Worm (Caenorhabditis elegans): ENCODE measurements around the gene srh-27.

srh-27 gene

DNA sequence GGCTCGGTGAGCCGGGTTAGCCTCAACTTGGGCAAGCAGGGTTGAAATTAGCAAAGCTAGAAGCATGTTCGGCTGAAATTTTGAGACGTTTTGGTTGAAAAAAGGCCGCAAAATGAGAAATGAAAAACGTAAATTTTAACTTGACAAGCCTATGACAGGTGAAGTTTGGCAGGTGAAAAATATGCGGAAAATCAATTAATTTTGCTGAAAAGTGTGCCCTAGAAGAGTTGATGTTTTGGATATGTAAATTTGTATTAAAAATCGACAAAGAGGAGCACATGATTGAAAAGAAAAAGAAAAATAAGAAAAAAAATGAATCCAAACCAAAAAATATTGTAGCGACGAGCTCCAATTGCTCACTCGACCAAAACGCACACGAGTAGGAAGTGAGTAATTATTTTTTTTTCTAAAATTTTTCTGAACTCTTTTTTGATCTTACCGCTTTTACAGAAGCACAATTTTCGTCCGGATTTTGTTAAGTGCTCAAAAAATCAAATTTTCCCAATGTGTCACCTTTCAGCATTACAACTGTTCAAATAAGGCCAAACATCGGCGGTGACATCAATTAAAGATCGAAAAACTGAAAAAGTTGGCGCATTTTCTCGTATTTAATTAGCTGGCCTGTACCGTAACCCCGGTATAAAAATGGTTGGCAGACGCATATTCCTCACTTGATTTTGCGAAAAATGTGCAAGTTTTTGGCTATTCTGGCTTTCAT, 23.0 kb downstream of the srh-27 start, which contains the start of the genes F15A4.5 and phat-8:
F15A4.5 (minus strand) TSS at position 101 of the 718 bp plus-strand sequence.
phat-8 (plus strand) TSS at position 668 of the 718 bp plus-strand sequence.
- TF ChIP-seq hlh-12 (tag; optimal IDR thresholded peaks at IDR 0.05): no peak
- no peak for TF ChIP-seq mxl-1 (tag; optimal IDR thresholded peaks at IDR 0.05)

DNA sequence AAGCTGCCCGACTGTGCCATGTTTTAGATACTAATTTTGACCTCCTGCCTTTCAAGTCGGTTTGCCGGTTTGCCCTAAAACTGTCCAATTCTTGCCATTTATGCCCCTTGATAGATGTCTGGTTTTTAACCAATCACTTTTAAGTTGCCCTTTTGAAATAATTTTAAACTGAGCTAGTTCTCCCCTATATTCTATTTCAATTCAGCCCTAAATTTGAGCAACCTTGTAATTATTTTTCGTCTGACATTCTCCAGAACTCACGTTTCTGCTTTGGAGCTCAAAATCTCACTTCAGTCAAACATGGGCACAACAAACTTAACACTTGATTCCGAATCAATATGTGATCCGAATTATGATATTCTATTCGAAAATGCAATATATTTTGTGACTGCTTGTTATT, 25.1 kb downstream of the srh-27 start, which contains the start of gene srg-17:
srg-17 (plus strand) TSS at position 301 of the 400 bp plus-strand sequence.
- TF ChIP-seq athp-1 (tag; optimal IDR thresholded peaks at IDR 0.05) (no peak), ztf-25 (GFP tag; IDR thresholded peaks at IDR 0.05) (no peak), sdz-38 (tag; optimal IDR thresholded peaks at IDR 0.05) (no peak)

DNA sequence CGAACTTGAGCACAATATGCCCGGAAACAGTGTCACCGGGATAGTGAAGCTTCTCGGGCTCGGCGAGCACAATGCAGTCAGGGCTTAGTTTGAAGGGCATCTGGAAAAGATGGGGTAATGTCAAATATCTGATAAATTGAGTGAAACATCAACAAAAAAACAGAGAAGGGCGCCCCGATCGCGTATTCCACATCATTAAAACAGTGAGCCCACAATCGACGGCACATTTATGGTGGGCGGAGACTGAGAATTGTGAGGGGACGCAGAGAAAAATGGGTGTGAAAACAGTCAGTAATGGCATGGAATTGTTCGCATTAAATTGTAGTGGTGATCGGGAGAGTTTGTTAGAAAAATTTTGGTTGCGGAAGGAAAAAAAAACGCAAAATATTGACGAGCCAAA, 32.5 kb downstream of the srh-27 start, which contains the start of gene arrd-9:
arrd-9 (minus strand) TSS at position 101 of the 400 bp plus-strand sequence.
- TF ChIP-seq egrh-3 (GFP tag; IDR thresholded peaks at IDR 0.05) (no peak), attf-3 (GFP tag; conservative IDR thresholded peaks at IDR 0.05) (no peak), madf-6 (GFP tag; IDR thresholded peaks at IDR 0.05) (no peak), tbp1 (GFP tag; optimal IDR thresholded peaks at IDR 0.05) (no peak), pha-4 (tag; optimal IDR thresholded peaks at IDR 0.05) (no peak), sdz-38 (tag; optimal IDR thresholded peaks at IDR 0.05) (no peak), F57A8.1 (GFP tag; optimal IDR thresholded peaks at IDR 0.05) (no peak), snpc-3.4 (tag; optimal IDR thresholded peaks at IDR 0.05) (no peak)

DNA sequence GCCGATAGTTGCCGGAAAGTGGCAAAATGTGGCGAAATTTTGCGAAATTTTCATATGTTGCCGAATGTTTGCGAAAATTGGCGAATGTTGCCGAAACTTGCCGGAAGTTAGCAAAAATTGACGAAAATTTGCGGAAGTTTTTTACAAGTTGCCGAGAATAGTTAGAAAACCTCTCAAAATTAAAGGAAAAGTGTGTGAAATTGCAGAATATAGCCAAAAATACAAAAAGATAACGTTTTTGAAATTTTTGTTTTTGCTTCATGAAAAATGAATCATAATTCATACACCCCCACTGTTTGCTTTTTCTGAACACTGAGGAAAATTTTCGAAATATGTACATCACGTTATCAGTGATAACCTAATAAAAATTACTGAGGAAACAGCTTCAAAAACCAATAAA, 33.3 kb downstream of the srh-27 start:
- TF ChIP-seq T07F8.4 (tag; optimal IDR thresholded peaks at IDR 0.05) (no peak), let-607 (tag; optimal IDR thresholded peaks at IDR 0.05) (no peak), F10E7.11 (tag; optimal IDR thresholded peaks at IDR 0.05) (no peak), let-526 (GFP tag; IDR thresholded peaks at IDR 0.05) (no peak), F39B2.1 (GFP tag; IDR thresholded peaks at IDR 0.05) (no peak), madf-6 (GFP tag; IDR thresholded peaks at IDR 0.05) (no peak), tbp1 (GFP tag; optimal IDR thresholded peaks at IDR 0.05) (no peak), efl-1 (GFP tag; optimal IDR thresholded peaks at IDR 0.05) (no peak), sptf-2 (GFP tag; optimal IDR thresholded peaks at IDR 0.05) (no peak), attf-5 (GFP tag; optimal IDR thresholded peaks at IDR 0.05) (no peak), die-1 (tag; optimal IDR thresholded peaks at IDR 0.05) (no peak), nhr-90 (tag; optimal IDR thresholded peaks at IDR 0.05) (no peak), ztf-3 (GFP tag; optimal IDR thresholded peaks at IDR 0.05) (no peak), snpc-3.4 (tag; optimal IDR thresholded peaks at IDR 0.05) (no peak), xnd-1 (tag; optimal IDR thresholded peaks at IDR 0.05) (no peak), ccch-3 (GFP tag; optimal IDR thresholded peaks at IDR 0.05) (no peak), ztf-26 (tag; optimal IDR thresholded peaks at IDR 0.05) (no peak), Y53G8AR.9 (GFP tag; conservative IDR thresholded peaks at IDR 0.05) (no peak), B0336.3 (GFP tag; IDR thresholded peaks at IDR 0.05) (no peak)

DNA sequence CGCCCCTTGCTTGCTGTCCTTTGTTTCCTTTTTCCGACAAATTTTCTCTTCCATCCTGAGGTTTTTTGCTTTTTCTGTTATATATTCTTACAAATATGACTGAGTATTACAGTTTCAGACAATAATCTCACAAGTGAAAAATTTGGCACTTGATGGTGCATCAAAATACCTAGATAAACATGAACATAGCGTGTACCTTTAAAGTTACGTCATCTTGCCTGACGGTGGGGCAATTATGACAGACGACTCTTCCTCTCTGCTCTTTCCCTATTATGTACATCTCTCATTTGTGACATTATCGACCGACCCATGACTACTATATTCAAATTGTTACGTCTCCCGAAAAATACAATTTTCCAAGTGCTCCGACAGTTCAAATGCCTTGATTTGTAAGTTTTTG, 34.3 kb downstream of the srh-27 start, which contains the start of gene fbxb-102:
fbxb-102 (plus strand) TSS at position 301 of the 400 bp plus-strand sequence.
- TF ChIP-seq Y67H2A.10 (GFP tag; conservative IDR thresholded peaks at IDR 0.05) (no peak), pbrm-1 (GFP tag; IDR thresholded peaks at IDR 0.05) (no peak), nhr-27 (tag; optimal IDR thresholded peaks at IDR 0.05) (no peak), rec-8 (tag; optimal IDR thresholded peaks at IDR 0.05) (no peak), nhr-120 (GFP tag; IDR thresholded peaks at IDR 0.05) (no peak), F57A8.1 (GFP tag; optimal IDR thresholded peaks at IDR 0.05) (no peak), attf-5 (GFP tag; optimal IDR thresholded peaks at IDR 0.05) (no peak), somi-1 (GFP tag; optimal IDR thresholded peaks at IDR 0.05) (no peak), ztf-25 (GFP tag; IDR thresholded peaks at IDR 0.05) (no peak), ceh-91 (GFP tag; IDR thresholded peaks at IDR 0.05) (no peak), efl-1 (GFP tag; optimal IDR thresholded peaks at IDR 0.05) (no peak), K11D2.4 (GFP tag; IDR thresholded peaks at IDR 0.05) (no peak), cebp-2 (GFP tag; IDR thresholded peaks at IDR 0.05) (no peak), pha-4 (tag; optimal IDR thresholded peaks at IDR 0.05) (no peak), hmg-20 (GFP tag; IDR thresholded peaks at IDR 0.05) (no peak), attf-6 (GFP tag; IDR thresholded peaks at IDR 0.05) (no peak), lir-1 (GFP tag; conservative IDR thresholded peaks at IDR 0.05) (no peak), bed-2 (GFP tag; IDR thresholded peaks at IDR 0.05) (no peak)

All from whole organism, young adult.